Fruit fly (Drosophila melanogaster) whole organism, embryonic: ENCODE data around the gene alphaCOP.

ENCODE experiments used
- Antp ChIP-seq: fragments of 200-800 bp; sonication (Bioruptor generic); optimal IDR thresholded peaks from 3 replicates; lab custom pipeline; 2016; ENCODE audit warnings: missing biosample characterization, missing genetic modification characterization
- Bteb2 ChIP-seq: fragments of 200-800 bp; sonication (Bioruptor generic); optimal IDR thresholded peaks from 2 replicates; lab custom pipeline; 2016; ENCODE audit warnings: missing biosample characterization, missing genetic modification characterization
- C15 ChIP-seq: fragments of 200-800 bp; sonication (Bioruptor generic); IDR thresholded peaks from 3 replicates; pipeline ENCODE4 v1.3.6; 2022; ENCODE audit warnings: missing biosample characterization, missing genetic modification characterization
- CG10543 ChIP-seq: fragments of 200-800 bp; sonication (Bioruptor generic); optimal IDR thresholded peaks from 3 replicates; lab custom pipeline; 2017; ENCODE audit warnings: missing biosample characterization, mild to moderate bottlenecking, missing genetic modification characterization, moderate library complexity
- CG10565 ChIP-seq: fragments of 200-800 bp; sonication (Bioruptor generic); optimal IDR thresholded peaks from 3 replicates; lab custom pipeline; 2016; ENCODE audit warnings: missing biosample characterization, mild to moderate bottlenecking, missing genetic modification characterization
- CG10959 ChIP-seq: fragments of 200-800 bp; sonication (Bioruptor generic); IDR thresholded peaks from 2 replicates; pipeline ENCODE4 v1.3.6; 2022; ENCODE audit warnings: missing biosample characterization, missing genetic modification characterization
- CG12155 ChIP-seq: fragments of 200-800 bp; sonication (Bioruptor generic); optimal IDR thresholded peaks from 3 replicates; lab custom pipeline; 2016; ENCODE audit warnings: missing biosample characterization, missing genetic modification characterization
- CG12391 ChIP-seq: fragments of 200-800 bp; sonication (Bioruptor generic); optimal IDR thresholded peaks from 3 replicates; lab custom pipeline; 2018; ENCODE audit warnings: missing biosample characterization, mild to moderate bottlenecking, missing genetic modification characterization, moderate library complexity
- CG12744 ChIP-seq: fragments of 200-800 bp; sonication (Bioruptor generic); optimal IDR thresholded peaks from 2 replicates; lab custom pipeline; 2016; ENCODE audit warnings: missing biosample characterization, missing genetic modification characterization
- CG13287 ChIP-seq: fragments of 200-800 bp; sonication (Bioruptor generic); IDR thresholded peaks from 2 replicates; pipeline ENCODE4 v1.3.6; 2022; ENCODE audit warnings: missing biosample characterization, missing genetic modification characterization; ENCODE audit not compliant: partially characterized antibody
- CG14965 ChIP-seq: fragments of 200-800 bp; sonication (Bioruptor generic); optimal IDR thresholded peaks from 2 replicates; lab custom pipeline; 2016; ENCODE audit warnings: missing biosample characterization, missing genetic modification characterization, borderline replicate concordance
- CG15269 ChIP-seq: fragments of 200-800 bp; sonication (Bioruptor generic); optimal IDR thresholded peaks from 2 replicates; lab custom pipeline; 2018; ENCODE audit warnings: missing biosample characterization, mild to moderate bottlenecking, missing genetic modification characterization, moderate library complexity
- CG15514 ChIP-seq: fragments of 200-800 bp; sonication (Bioruptor generic); optimal IDR thresholded peaks from 3 replicates; lab custom pipeline; 2017; ENCODE audit warnings: missing biosample characterization, missing genetic modification characterization, mild to moderate bottlenecking, moderate library complexity, missing genetic modification reagents
- CG16779 ChIP-seq: fragments of 200-800 bp; sonication (Bioruptor generic); IDR thresholded peaks from 2 replicates; pipeline ENCODE4 v1.3.6; 2022; ENCODE audit warnings: missing biosample characterization, missing genetic modification characterization
- CG3163 ChIP-seq: fragments of 200-800 bp; sonication (Bioruptor generic); optimal IDR thresholded peaks from 3 replicates; lab custom pipeline; 2016; ENCODE audit warnings: missing biosample characterization, missing genetic modification characterization
- CG34376 ChIP-seq: fragments of 200-800 bp; sonication (Bioruptor generic); optimal IDR thresholded peaks from 2 replicates; lab custom pipeline; 2018; ENCODE audit warnings: missing biosample characterization, mild to moderate bottlenecking, missing genetic modification characterization
- CG3838 ChIP-seq: fragments of 200-800 bp; sonication (Bioruptor generic); optimal IDR thresholded peaks from 3 replicates; lab custom pipeline; 2016; ENCODE audit warnings: missing biosample characterization, missing genetic modification characterization
- CG4730 ChIP-seq: fragments of 200-800 bp; sonication (Bioruptor generic); IDR thresholded peaks from 2 replicates; pipeline ENCODE4 v1.3.6; 2022; ENCODE audit warnings: missing biosample characterization, missing genetic modification characterization
- CG5953 ChIP-seq: fragments of 200-800 bp; sonication (Bioruptor generic); IDR thresholded peaks from 2 replicates; pipeline ENCODE4 v1.3.6; 2022; ENCODE audit warnings: missing biosample characterization, missing genetic modification characterization
- CG6254 ChIP-seq: fragments of 200-800 bp; sonication (Bioruptor generic); optimal IDR thresholded peaks from 3 replicates; lab custom pipeline; 2017; ENCODE audit warnings: mild to moderate bottlenecking, missing biosample characterization, missing genetic modification reagents, missing genetic modification characterization
- CG7786 ChIP-seq: fragments of 200-800 bp; sonication (Bioruptor generic); optimal IDR thresholded peaks from 2 replicates; lab custom pipeline; 2016; ENCODE audit warnings: missing biosample characterization, missing genetic modification characterization
- CG8089 ChIP-seq: fragments of 200-800 bp; sonication (Bioruptor generic); optimal IDR thresholded peaks from 3 replicates; lab custom pipeline; 2016; ENCODE audit warnings: missing biosample characterization, missing genetic modification characterization
- CG8388 ChIP-seq: fragments of 200-800 bp; sonication (Bioruptor generic); optimal IDR thresholded peaks from 2 replicates; lab custom pipeline; 2019; ENCODE audit warnings: missing biosample characterization, mild to moderate bottlenecking, missing genetic modification characterization, moderate library complexity
- CG8944 ChIP-seq: fragments of 200-800 bp; sonication (Bioruptor generic); optimal IDR thresholded peaks from 3 replicates; lab custom pipeline; 2016; ENCODE audit warnings: missing biosample characterization, missing genetic modification characterization
- CG9437 ChIP-seq: fragments of 200-800 bp; sonication (Bioruptor generic); optimal IDR thresholded peaks from 2 replicates; lab custom pipeline; 2018; ENCODE audit warnings: missing biosample characterization, mild to moderate bottlenecking, missing genetic modification characterization
- CHES-1-like ChIP-seq: fragments of 200-800 bp; sonication (Bioruptor generic); optimal IDR thresholded peaks from 2 replicates; lab custom pipeline; 2016; ENCODE audit warnings: missing biosample characterization, missing genetic modification characterization
- Dbx ChIP-seq: fragments of 200-800 bp; sonication (Bioruptor generic); IDR thresholded peaks from 3 replicates; pipeline ENCODE4 v1.3.6; 2022; ENCODE audit warnings: missing biosample characterization, missing genetic modification characterization
- Deaf1 ChIP-seq: fragments of 200-800 bp; optimal IDR thresholded peaks from 3 replicates; lab custom pipeline; 2019; ENCODE audit warnings: missing biosample characterization, mild to moderate bottlenecking, missing genetic modification characterization, moderate library complexity
- Ets65A ChIP-seq: fragments of 200-800 bp; sonication (Bioruptor generic); peaks from one replicate; lab custom pipeline; 2016; ENCODE audit warnings: missing biosample characterization, missing genetic modification characterization
- Gsc ChIP-seq: fragments of 200-800 bp; sonication (Bioruptor generic); IDR thresholded peaks from 2 replicates; pipeline ENCODE4 v1.3.6; 2022; ENCODE audit warnings: missing biosample characterization, missing genetic modification characterization
- Hmx ChIP-seq: fragments of 200-800 bp; sonication (Bioruptor generic); optimal IDR thresholded peaks from 2 replicates; lab custom pipeline; 2016; ENCODE audit warnings: missing biosample characterization, missing genetic modification characterization
- Hr51 ChIP-seq, 2 experiments: fragments of 200-800 bp; sonication (Bioruptor generic); optimal IDR thresholded peaks; 2 replicates in 1 of 2; 3 replicates in 1 of 2; lab custom pipeline; 2016 to 2018; ENCODE audit warnings: missing biosample characterization in 2 of 2, missing genetic modification characterization in 2 of 2, mild to moderate bottlenecking in 1 of 2, moderate library complexity in 1 of 2
- MESR4 ChIP-seq: fragments of 200-800 bp; sonication (Bioruptor generic); optimal IDR thresholded peaks from 2 replicates; lab custom pipeline; 2018; ENCODE audit warnings: missing biosample characterization, mild to moderate bottlenecking, missing genetic modification characterization, moderate library complexity
- Sin3A ChIP-seq: fragments of >200 bp; optimal IDR thresholded peaks from 2 replicates; lab custom pipeline; 2018
- YL-1 ChIP-seq: fragments of 200-800 bp; sonication (Bioruptor generic); optimal IDR thresholded peaks from 3 replicates; lab custom pipeline; 2017; ENCODE audit warnings: missing biosample characterization, mild to moderate bottlenecking, missing genetic modification characterization
- abd-A ChIP-seq: fragments of 200-800 bp; sonication (Bioruptor generic); optimal IDR thresholded peaks from 3 replicates; lab custom pipeline; 2019; ENCODE audit warnings: missing biosample characterization, mild to moderate bottlenecking, missing genetic modification characterization, moderate library complexity
- ara ChIP-seq: fragments of 200-800 bp; sonication (Bioruptor generic); IDR thresholded peaks from 2 replicates; pipeline ENCODE4 v1.3.6; 2022; ENCODE audit warnings: missing biosample characterization, missing genetic modification characterization
- btn ChIP-seq: fragments of 200-800 bp; sonication (Bioruptor generic); optimal IDR thresholded peaks from 2 replicates; lab custom pipeline; 2016; ENCODE audit warnings: missing biosample characterization, missing genetic modification characterization
- chm ChIP-seq: fragments of 200-800 bp; sonication (Bioruptor generic); IDR thresholded peaks from 2 replicates; pipeline ENCODE4 v1.3.6; 2022; ENCODE audit warnings: missing biosample characterization, missing genetic modification characterization
- da ChIP-seq: fragments of 200-800 bp; sonication (Bioruptor generic); optimal IDR thresholded peaks from 2 replicates; lab custom pipeline; 2016; ENCODE audit warnings: missing biosample characterization, missing genetic modification characterization
- disco-r ChIP-seq: fragments of 200-800 bp; sonication (Bioruptor generic); optimal IDR thresholded peaks from 2 replicates; lab custom pipeline; 2016; ENCODE audit warnings: missing biosample characterization, missing genetic modification characterization
- fu2 ChIP-seq: fragments of 200-800 bp; sonication (Bioruptor generic); optimal IDR thresholded peaks from 2 replicates; lab custom pipeline; 2016; ENCODE audit warnings: missing biosample characterization, missing genetic modification characterization
- gem ChIP-seq: fragments of 200-800 bp; sonication (Bioruptor generic); optimal IDR thresholded peaks from 2 replicates; lab custom pipeline; 2019; ENCODE audit warnings: missing biosample characterization, mild to moderate bottlenecking, missing genetic modification characterization, moderate library complexity
- gfzf ChIP-seq: fragments of 200-800 bp; sonication (Bioruptor generic); optimal IDR thresholded peaks from 2 replicates; lab custom pipeline; 2016; ENCODE audit warnings: missing biosample characterization, mild to moderate bottlenecking, missing genetic modification characterization, moderate library complexity
- hkb ChIP-seq, 2 experiments: fragments of 200-800 bp in 1 of 2; fragments of >200 bp in 1 of 2; sonication (Bioruptor generic) in 1 of 2; IDR thresholded peaks in 1 of 2; optimal IDR thresholded peaks in 1 of 2; 2 replicates each; pipeline versions ENCODE4 v1.3.6 to Lab custom; 2017 to 2022; ENCODE audit warnings: missing biosample characterization in 1 of 2, missing genetic modification characterization in 1 of 2
- shn ChIP-seq: fragments of 200-800 bp; sonication (Bioruptor generic); optimal IDR thresholded peaks from 3 replicates; lab custom pipeline; 2016; ENCODE audit warnings: missing biosample characterization, missing genetic modification characterization
- sug ChIP-seq: fragments of 200-800 bp; optimal IDR thresholded peaks from 2 replicates; lab custom pipeline; 2019; ENCODE audit warnings: missing biosample characterization, mild to moderate bottlenecking, missing genetic modification characterization, moderate library complexity
- tll ChIP-seq, 2 experiments: fragments of 200-800 bp in 1 of 2; fragments of >200 bp in 1 of 2; sonication (Bioruptor generic) in 1 of 2; optimal IDR thresholded peaks; 2 replicates each; lab custom pipeline; 2017 to 2019; ENCODE audit warnings: missing biosample characterization in 2 of 2, missing genetic modification characterization in 2 of 2, mild to moderate bottlenecking in 1 of 2, moderate library complexity in 1 of 2
- yki ChIP-seq: fragments of >200 bp; optimal IDR thresholded peaks from 3 replicates; lab custom pipeline; 2018
- zfh1 ChIP-seq: fragments of 200-800 bp; sonication (Bioruptor generic); IDR thresholded peaks from 3 replicates; pipeline ENCODE4 v1.3.6; 2022; ENCODE audit warnings: missing biosample characterization, missing genetic modification characterization

The alphaCOP gene

dm6 chr3L:1647276-1647919 is 2.4 kb upstream of the alphaCOP start, which contains the start of the genes CG17249 and Bro (continued):
- TF ChIP-seq CHES-1-like (peak; percentile 55), disco-r (no peak), CG8388 (GFP tag; lab: Kevin White, UChicago) (peak; percentile 92), Antp (GFP tag; lab: Kevin White, UChicago) (peak; percentile 27), zfh1 (GFP tag; lab: Robert Waterston, UW) (peak; percentile 34; the same call in 2 of the 3 replicates), Deaf1 (tag; lab: Kevin White, UChicago) (no peak), CG10959 (GFP tag; lab: Robert Waterston, UW) (no peak), chm (GFP tag; lab: Robert Waterston, UW) (no peak), da (no peak), tll (GFP tag; optimal IDR thresholded peaks at IDR 0.05; lab: Kevin White, UChicago) (no peak), Ets65A (GFP tag; lab: Kevin White, UChicago) (peak; percentile 74), CG16779 (GFP tag; lab: Robert Waterston, UW) (no peak), CG12155 (GFP tag; lab: Kevin White, UChicago) (peak; percentile 43), Dbx (GFP tag; lab: Robert Waterston, UW) (0 out of 3 replicates have a peak, but pooled peaks have one; percentile 39), CG15269 (no peak), YL-1 (GFP tag; lab: Kevin White, UChicago) (peak; percentile 27), CG10543 (GFP tag; lab: Kevin White, UChicago) (no peak), CG13287 (GFP tag; lab: Robert Waterston, UW) (peak; percentile 51), C15 (GFP tag; lab: Robert Waterston, UW) (0 out of 3 replicates have a peak, but pooled peaks have one; percentile 11), Bteb2 (GFP tag; lab: Kevin White, UChicago) (peak; percentile 24), yki (no peak), CG9437 (GFP tag; lab: Kevin White, UChicago) (no peak), shn (GFP tag; lab: Kevin White, UChicago) (peak; percentile 46), CG12744 (GFP tag; lab: Kevin White, UChicago) (no peak), MESR4 (GFP tag; lab: Kevin White, UChicago) (peak; percentile 78), CG12391 (tag; lab: Kevin White, UChicago) (peak; percentile 19), CG15514 (GFP tag; lab: Kevin White, UChicago) (peak; percentile 85), CG8089 (GFP tag; lab: Kevin White, UChicago) (peak; percentile 28), Hmx (GFP tag; lab: Kevin White, UChicago) (no peak), Hr51 (GFP tag; optimal IDR thresholded peaks at IDR 0.05; lab: Kevin White, UChicago) (peak in 1 of 2 experiments; percentile 57), hkb (optimal IDR thresholded peaks at IDR 0.05; lab: Kevin White, UChicago) (no peak), hkb (GFP tag; IDR thresholded peaks at IDR 0.05; lab: Robert Waterston, UW) (no peak), CG4730 (GFP tag; lab: Robert Waterston, UW) (no peak), ara (GFP tag; lab: Robert Waterston, UW) (no peak), CG5953 (GFP tag; lab: Robert Waterston, UW) (no peak), CG8944 (GFP tag; lab: Kevin White, UChicago) (peak; percentile 9), CG6254 (GFP tag; lab: Kevin White, UChicago) (no peak), Sin3A (lab: Kevin White, UChicago) (peak; percentile 50), gfzf (GFP tag; lab: Kevin White, UChicago) (peak; percentile 53), btn (GFP tag; lab: Kevin White, UChicago) (no peak), gem (no peak), CG7786 (peak; percentile 59), CG10565 (GFP tag; lab: Kevin White, UChicago) (no peak), Gsc (GFP tag; lab: Robert Waterston, UW) (no peak), fu2 (GFP tag; lab: Kevin White, UChicago) (peak; percentile 23), CG14965 (GFP tag; lab: Kevin White, UChicago) (no peak), CG34376 (GFP tag; lab: Kevin White, UChicago) (peak; percentile 16), CG3163 (GFP tag; lab: Kevin White, UChicago) (peak; percentile 52), CG3838 (peak; percentile 53), abd-A (tag; lab: Kevin White, UChicago) (no peak), sug (tag; lab: Kevin White, UChicago) (peak; percentile 36)
